Worm (Caenorhabditis elegans) whole organism, L2 larva: ENCODE data around the gene B0507.8.
A peak's percentile ranks its signal among the peaks of the same experiment; 100 is the strongest.

Source experiments
- F13H6.1 ChIP-seq: sonication (generic microtip); optimal IDR thresholded peaks from 2 replicates; lab custom pipeline; 2016; ENCODE audit warnings: missing genetic modification characterization, missing compliant biosample characterization
- ZK546.5 ChIP-seq: sonication (generic microtip); optimal IDR thresholded peaks from 2 replicates; lab custom pipeline; 2017; ENCODE audit warnings: missing biosample characterization, missing genetic modification characterization
- aly-2 ChIP-seq: fragments of 150-350 bp; optimal IDR thresholded peaks from 2 replicates; lab custom pipeline; 2014; ENCODE audit warnings: missing biosample characterization, missing genetic modification characterization
- ama-1 ChIP-seq: fragments of 150-350 bp; optimal IDR thresholded peaks from 2 replicates; lab custom pipeline; 2018; ENCODE audit warnings: inconsistent platforms
- blmp-1 ChIP-seq: sonication (generic microtip); optimal IDR thresholded peaks from 2 replicates; lab custom pipeline; 2017; ENCODE audit warnings: missing genetic modification characterization, mild to moderate bottlenecking, missing compliant biosample characterization, antibody characterized with exemption, moderate library complexity; ENCODE audit not compliant: insufficient read depth
- ceh-16 ChIP-seq: fragments of 150-350 bp; optimal IDR thresholded peaks from 2 replicates; lab custom pipeline; 2014; ENCODE audit warnings: missing biosample characterization, missing genetic modification characterization
- ceh-82 ChIP-seq: fragments of 150-350 bp; optimal IDR thresholded peaks from 2 replicates; lab custom pipeline; 2014; ENCODE audit warnings: missing biosample characterization, missing genetic modification characterization
- elt-1 ChIP-seq: fragments of 150-350 bp; optimal IDR thresholded peaks from 2 replicates; lab custom pipeline; 2014; ENCODE audit warnings: missing biosample characterization, missing genetic modification characterization
- elt-3 ChIP-seq: sonication (generic microtip); optimal IDR thresholded peaks from 2 replicates; lab custom pipeline; 2017; ENCODE audit warnings: missing biosample characterization, missing genetic modification characterization
- fos-1 ChIP-seq: fragments of 150-350 bp; optimal IDR thresholded peaks from 2 replicates; lab custom pipeline; 2014; ENCODE audit warnings: missing biosample characterization, missing genetic modification characterization
- gmeb-1 ChIP-seq: fragments of 150-350 bp; optimal IDR thresholded peaks from 2 replicates; lab custom pipeline; 2014; ENCODE audit warnings: missing biosample characterization, missing genetic modification characterization
- lin-11 ChIP-seq: fragments of 150-350 bp; sonication (generic microtip); optimal IDR thresholded peaks from 2 replicates; lab custom pipeline; 2014; ENCODE audit warnings: missing biosample characterization, missing genetic modification characterization, inconsistent platforms, mixed read lengths
- lin-13 ChIP-seq: fragments of 150-350 bp; optimal IDR thresholded peaks from 2 replicates; lab custom pipeline; 2014; ENCODE audit warnings: missing biosample characterization, missing genetic modification reagents, missing genetic modification characterization
- lsy-2 ChIP-seq, 2 experiments: fragments of 150-350 bp in 1 of 2; sonication (generic microtip) in 1 of 2; optimal IDR thresholded peaks; 2 replicates each; lab custom pipeline; 2014 to 2017; ENCODE audit warnings: missing biosample characterization in 2 of 2, missing genetic modification characterization in 2 of 2
- mab-5 ChIP-seq: fragments of 150-350 bp; optimal IDR thresholded peaks from 2 replicates; lab custom pipeline; 2014; ENCODE audit warnings: missing biosample characterization, missing genetic modification characterization
- mbf-1 ChIP-seq: sonication (generic microtip); optimal IDR thresholded peaks from 2 replicates; lab custom pipeline; 2017; ENCODE audit warnings: missing biosample characterization, missing genetic modification characterization
- mdl-1 ChIP-seq, 2 experiments: fragments of 150-350 bp in 1 of 2; sonication (generic microtip) in 1 of 2; optimal IDR thresholded peaks; 2 replicates each; lab custom pipeline; 2017; ENCODE audit warnings: missing biosample characterization in 2 of 2, missing genetic modification characterization in 2 of 2
- nhr-10 ChIP-seq: sonication (generic microtip); optimal IDR thresholded peaks from 2 replicates; lab custom pipeline; 2017; ENCODE audit warnings: missing biosample characterization, missing genetic modification characterization
- nhr-11 ChIP-seq: fragments of 150-350 bp; optimal IDR thresholded peaks from 2 replicates; lab custom pipeline; 2014; ENCODE audit warnings: missing biosample characterization, missing genetic modification characterization
- nhr-12 ChIP-seq: fragments of 150-350 bp; optimal IDR thresholded peaks from 2 replicates; lab custom pipeline; 2014; ENCODE audit warnings: missing biosample characterization, missing genetic modification characterization
- nhr-129 ChIP-seq: fragments of 150-350 bp; optimal IDR thresholded peaks from 2 replicates; lab custom pipeline; 2014; ENCODE audit warnings: missing biosample characterization, missing genetic modification characterization
- nhr-21 ChIP-seq: fragments of 150-350 bp; optimal IDR thresholded peaks from 2 replicates; lab custom pipeline; 2014; ENCODE audit warnings: missing biosample characterization, missing genetic modification characterization
- nhr-23 ChIP-seq: fragments of 150-350 bp; optimal IDR thresholded peaks from 2 replicates; lab custom pipeline; 2014; ENCODE audit warnings: missing biosample characterization, missing genetic modification reagents, missing genetic modification characterization
- nhr-237 ChIP-seq: fragments of 150-350 bp; optimal IDR thresholded peaks from 2 replicates; lab custom pipeline; 2014; ENCODE audit warnings: missing biosample characterization, missing genetic modification characterization
- nhr-6 ChIP-seq: fragments of 150-350 bp; optimal IDR thresholded peaks from 2 replicates; lab custom pipeline; 2014; ENCODE audit warnings: missing biosample characterization, missing genetic modification characterization
- peb-1 ChIP-seq: fragments of 150-350 bp; optimal IDR thresholded peaks from 2 replicates; lab custom pipeline; 2014; ENCODE audit warnings: missing biosample characterization, missing genetic modification characterization
- sem-4 ChIP-seq: fragments of 150-350 bp; optimal IDR thresholded peaks from 2 replicates; lab custom pipeline; 2014; ENCODE audit warnings: missing biosample characterization, missing genetic modification reagents, missing genetic modification characterization
- sma-3 ChIP-seq: sonication (generic microtip); optimal IDR thresholded peaks from 2 replicates; lab custom pipeline; 2016; ENCODE audit warnings: missing genetic modification reagents, missing genetic modification characterization, missing compliant biosample characterization
- sma-9 ChIP-seq, 2 experiments: fragments of 150-350 bp in 1 of 2; sonication (generic microtip) in 1 of 2; optimal IDR thresholded peaks; 2 replicates each; lab custom pipeline; 2014 to 2016; ENCODE audit warnings: missing genetic modification characterization in 2 of 2, mild to moderate bottlenecking in 1 of 2, missing biosample characterization in 1 of 2, missing compliant biosample characterization in 1 of 2, missing genetic modification reagents in 1 of 2, moderate library complexity in 1 of 2
- unc-39 ChIP-seq: fragments of 150-350 bp; optimal IDR thresholded peaks from 2 replicates; lab custom pipeline; 2014; ENCODE audit warnings: missing biosample characterization, missing genetic modification characterization
- unc-55 ChIP-seq: fragments of 150-350 bp; sonication (generic microtip); optimal IDR thresholded peaks from 3 replicates; lab custom pipeline; 2014; ENCODE audit warnings: missing biosample characterization, missing genetic modification reagents, missing genetic modification characterization
- unc-62 ChIP-seq: fragments of 150-350 bp; optimal IDR thresholded peaks from 2 replicates; lab custom pipeline; 2014; ENCODE audit warnings: missing biosample characterization, missing genetic modification reagents, missing genetic modification characterization
- zag-1 ChIP-seq: fragments of 150-350 bp; optimal IDR thresholded peaks from 2 replicates; lab custom pipeline; 2014; ENCODE audit warnings: missing biosample characterization, missing genetic modification characterization
- ztf-1 ChIP-seq: fragments of 200-800 bp; sonication (Bioruptor generic); conservative IDR thresholded peaks from 2 replicates; pipeline ENCODE4 v1.3.6; 2022; ENCODE audit warnings: missing genetic modification characterization, missing compliant biosample characterization
- ztf-11 ChIP-seq: sonication (generic microtip); optimal IDR thresholded peaks from 2 replicates; lab custom pipeline; 2017; ENCODE audit warnings: missing biosample characterization, missing genetic modification characterization

B0507.8 gene

ce11 chrV:8762861-8763260 lies at the start of gene B0507.8:
Gene B0507.8, minus strand, starts transcription at chrV:8762961.
- TF ChIP-seq lin-11 (tag; lab: Kevin White, UChicago), result no peak
- no peak for TF ChIP-seq ztf-1 (GFP tag; lab: Robert Waterston, UW)
- no peak for TF ChIP-seq peb-1 (tag; lab: Kevin White, UChicago)
- TF ChIP-seq fos-1, result no peak
- TF ChIP-seq gmeb-1 (tag; lab: Kevin White, UChicago), result no peak
- no peak for TF ChIP-seq elt-1 (tag; lab: Kevin White, UChicago)
- TF ChIP-seq ZK546.5 (tag; lab: Kevin White, UChicago), result no peak
- no peak for TF ChIP-seq sem-4
- TF ChIP-seq unc-39 (tag; lab: Kevin White, UChicago), result no peak
- no peak for TF ChIP-seq unc-55 (GFP tag; lab: Kevin White, UChicago)
- no peak for TF ChIP-seq nhr-237
- no peak for TF ChIP-seq elt-3 (tag; lab: Kevin White, UChicago)
- no peak for TF ChIP-seq nhr-12 (tag; lab: Kevin White, UChicago)
- no peak for TF ChIP-seq ceh-16
- no peak for TF ChIP-seq ama-1 (lab: Kevin White, UChicago)
- no peak for TF ChIP-seq unc-62 (GFP tag; lab: Kevin White, UChicago)
- TF ChIP-seq sma-9 (GFP tag; optimal IDR thresholded peaks at IDR 0.05; lab: Kevin White, UChicago), result no peak
- TF ChIP-seq sma-9 (tag; optimal IDR thresholded peaks at IDR 0.05; lab: Kevin White, UChicago), result no peak

DNA sequence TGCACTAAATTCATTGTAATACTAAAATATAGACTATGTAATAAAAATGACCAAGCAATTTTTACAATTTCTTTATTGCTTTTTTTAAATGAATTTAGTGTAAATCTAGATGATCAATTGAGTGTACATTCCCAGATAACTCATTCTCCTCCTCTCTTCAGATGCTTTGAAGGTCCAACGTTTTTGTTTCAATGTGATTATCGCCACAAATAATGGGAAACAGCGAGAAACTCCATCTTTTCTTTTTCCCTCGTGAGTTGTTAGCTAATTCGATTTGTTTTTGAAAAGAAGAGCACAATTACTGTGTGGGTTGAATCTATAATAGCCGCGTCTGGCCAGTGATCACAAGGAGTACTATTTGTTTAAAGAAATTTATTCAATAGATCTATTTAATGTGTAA lies 42.3 kb upstream of the B0507.8 start:
- TF ChIP-seq sma-9 (GFP tag; optimal IDR thresholded peaks at IDR 0.05; lab: Kevin White, UChicago) (peak; percentile 11), sma-9 (tag; optimal IDR thresholded peaks at IDR 0.05; lab: Kevin White, UChicago) (no peak), lin-11 (tag; lab: Kevin White, UChicago) (no peak), nhr-11 (tag; lab: Kevin White, UChicago) (no peak)

- TF ChIP-seq nhr-129 (tag; lab: Kevin White, UChicago) (peak; percentile 34), nhr-6 (tag; lab: Kevin White, UChicago) (no peak), sma-9 (GFP tag; optimal IDR thresholded peaks at IDR 0.05; lab: Kevin White, UChicago) (peak; percentile 67), sma-9 (tag; optimal IDR thresholded peaks at IDR 0.05; lab: Kevin White, UChicago) (no peak), mdl-1 (tag; optimal IDR thresholded peaks at IDR 0.05; lab: Kevin White, UChicago) (peak in 1 of 2 experiments; percentile 13), gmeb-1 (tag; lab: Kevin White, UChicago) (no peak), sma-3 (no peak), zag-1 (tag; lab: Kevin White, UChicago) (peak; percentile 6), F13H6.1 (tag; lab: Kevin White, UChicago) (peak; percentile 77)
Observed at ce11 chrV:8802252-8802651, 39.5 kb upstream of the B0507.8 start.

DNA sequence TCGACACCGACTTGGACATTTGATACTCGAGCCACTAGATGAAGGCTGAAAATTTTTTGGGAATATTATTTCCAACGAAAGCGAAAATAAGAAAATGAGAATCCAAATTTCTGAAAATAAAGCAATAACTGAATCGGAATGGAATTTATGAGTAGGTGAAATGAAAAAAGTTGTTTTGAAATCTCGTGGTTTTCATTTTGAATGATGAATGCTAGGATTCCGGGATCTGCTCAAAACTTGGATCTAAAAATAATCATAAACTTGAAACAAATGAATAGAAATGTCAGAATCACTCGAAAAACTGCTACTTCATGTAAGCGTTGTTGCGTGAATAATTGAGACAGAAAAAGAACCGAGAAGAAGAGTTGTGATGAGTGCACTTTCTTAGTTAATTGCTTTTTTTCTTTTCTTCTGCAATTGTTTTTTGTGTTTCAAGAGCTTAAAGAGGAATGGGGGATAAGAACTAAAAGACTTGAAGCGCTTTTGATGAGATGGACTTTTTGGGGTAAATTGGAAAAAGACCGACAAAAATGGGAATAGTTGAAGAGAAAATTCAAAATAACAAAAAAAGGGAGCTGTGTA lies 38.3 kb upstream of the B0507.8 start, which contains the start of gene magu-2:
Gene magu-2, minus strand, starts transcription at position 51 of the 582 bp plus-strand sequence.
- TF ChIP-seq nhr-11 (tag; lab: Kevin White, UChicago) (no peak), nhr-237 (no peak)

DNA sequence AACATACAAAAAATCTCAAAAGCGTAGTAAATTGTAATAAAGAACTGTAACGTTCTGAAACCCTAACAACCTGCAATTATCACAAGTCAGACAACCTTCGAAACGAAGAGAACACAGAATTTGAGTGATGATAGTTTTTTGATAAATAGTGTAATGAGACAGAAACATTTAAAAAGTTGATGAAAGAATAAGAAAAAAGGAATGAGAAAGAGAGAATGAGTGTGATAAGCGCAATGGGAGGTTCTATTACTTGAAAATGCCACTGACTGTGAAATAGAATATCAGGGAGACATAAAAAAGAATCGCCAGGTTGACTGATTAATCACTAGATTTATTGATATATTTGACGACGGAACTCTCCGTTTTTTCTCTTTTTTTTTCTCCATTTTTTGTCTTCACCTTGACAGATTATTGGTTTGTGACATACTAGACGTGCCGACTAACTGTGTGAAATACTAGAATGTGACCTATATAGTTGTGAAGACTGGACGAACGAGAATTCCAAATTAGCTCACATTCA lies 36.6 kb upstream of the B0507.8 start:
- TF ChIP-seq nhr-6 (tag; lab: Kevin White, UChicago), result no peak
- TF ChIP-seq unc-62 (GFP tag; lab: Kevin White, UChicago), result no peak
- TF ChIP-seq ceh-82 (tag; lab: Kevin White, UChicago), result no peak
- peak; percentile 64 for TF ChIP-seq fos-1
- no peak for TF ChIP-seq nhr-12 (tag; lab: Kevin White, UChicago)
- TF ChIP-seq nhr-23 (tag; lab: Kevin White, UChicago), result no peak
- TF ChIP-seq blmp-1 (tag; lab: Kevin White, UChicago), result peak; percentile 53
- TF ChIP-seq mab-5 (tag; lab: Kevin White, UChicago), result no peak
- TF ChIP-seq sma-3, result peak; percentile 17

- TF ChIP-seq nhr-21 (no peak), unc-39 (tag; lab: Kevin White, UChicago) (no peak), ZK546.5 (tag; lab: Kevin White, UChicago) (no peak), mbf-1 (tag; lab: Kevin White, UChicago) (no peak), nhr-10 (tag; lab: Kevin White, UChicago) (no peak), lsy-2 (tag; optimal IDR thresholded peaks at IDR 0.05; lab: Kevin White, UChicago) (no peak), aly-2 (tag; lab: Kevin White, UChicago) (no peak), ztf-11 (tag; lab: Kevin White, UChicago) (no peak), elt-3 (tag; lab: Kevin White, UChicago) (no peak), mdl-1 (tag; optimal IDR thresholded peaks at IDR 0.05; lab: Kevin White, UChicago) (no peak), nhr-12 (tag; lab: Kevin White, UChicago) (no peak), lin-13 (GFP tag; lab: Kevin White, UChicago) (no peak), nhr-237 (no peak), mab-5 (tag; lab: Kevin White, UChicago) (no peak)
Observed at ce11 chrV:8798470-8798869, 35.7 kb upstream of the B0507.8 start.
